Worm (Caenorhabditis elegans) whole organism, young adult: ENCODE measurements around the gene C24H10.3.
A peak's percentile ranks its signal among the peaks of the same experiment; 100 is the strongest.

Experiments used
- B0035.1 ChIP-seq: sonication (generic microtip); optimal IDR thresholded peaks from 2 replicates; lab custom pipeline; 2016; ENCODE audit warnings: missing genetic modification characterization, mild to moderate bottlenecking, missing compliant biosample characterization, missing genotype, missing genetic modification reagents
- C17E4.6 ChIP-seq: fragments of 200-800 bp; sonication (Bioruptor generic); IDR thresholded peaks from 2 replicates; pipeline ENCODE4 v1.3.6; 2022; ENCODE audit warnings: missing genetic modification reagents, missing genetic modification characterization, missing compliant biosample characterization
- F10E7.11 ChIP-seq: sonication (generic microtip); optimal IDR thresholded peaks from 2 replicates; lab custom pipeline; 2017; ENCODE audit warnings: mild to moderate bottlenecking, missing genetic modification characterization, moderate library complexity, missing compliant biosample characterization
- F22D6.2 ChIP-seq: sonication (generic microtip); optimal IDR thresholded peaks from 2 replicates; lab custom pipeline; 2016; ENCODE audit warnings: mild to moderate bottlenecking, missing genetic modification characterization, missing compliant biosample characterization
- F37B4.10 ChIP-seq: fragments of 200-800 bp; sonication (Bioruptor generic); IDR thresholded peaks from 2 replicates; pipeline ENCODE4 v1.3.6; 2022; ENCODE audit warnings: missing genetic modification characterization, missing compliant biosample characterization
- F55B11.4 ChIP-seq: sonication (generic microtip); optimal IDR thresholded peaks from 2 replicates; lab custom pipeline; 2016; ENCODE audit warnings: missing compliant biosample characterization, missing genetic modification characterization, borderline replicate concordance; ENCODE audit not compliant: insufficient read depth
- Y79H2A.3 ChIP-seq: fragments of 200-800 bp; sonication (Bioruptor generic); conservative IDR thresholded peaks from 2 replicates; pipeline ENCODE4 v1.3.6; 2022; ENCODE audit warnings: missing genetic modification reagents, missing genetic modification characterization, missing compliant biosample characterization
- ZK185.1 ChIP-seq: sonication (generic microtip); optimal IDR thresholded peaks from 2 replicates; lab custom pipeline; 2016; ENCODE audit warnings: mild to moderate bottlenecking, missing genetic modification characterization, missing compliant biosample characterization; ENCODE audit not compliant: poor library complexity, severe bottlenecking
- akir-1 ChIP-seq: fragments of 200-800 bp; sonication (Bioruptor generic); optimal IDR thresholded peaks from 2 replicates; lab custom pipeline; 2018; ENCODE audit warnings: mild to moderate bottlenecking, missing genetic modification characterization, moderate library complexity, missing compliant biosample characterization
- atf-7 ChIP-seq: sonication (generic microtip); optimal IDR thresholded peaks from 2 replicates; lab custom pipeline; 2017; ENCODE audit warnings: mild to moderate bottlenecking, missing genetic modification characterization, missing compliant biosample characterization
- cebp-1 ChIP-seq, 2 experiments: fragments of 200-800 bp in 1 of 2; sonication (Bioruptor generic) in 1 of 2; sonication (generic microtip) in 1 of 2; IDR thresholded peaks in 1 of 2; optimal IDR thresholded peaks in 1 of 2; 2 replicates each; pipeline versions ENCODE4 v1.3.6 to Lab custom; 2017 to 2022; ENCODE audit warnings: missing compliant biosample characterization in 2 of 2, missing genetic modification characterization in 2 of 2, mild to moderate bottlenecking in 1 of 2, missing genetic modification reagents in 1 of 2, moderate library complexity in 1 of 2
- cebp-2 ChIP-seq: fragments of 200-800 bp; sonication (Bioruptor generic); IDR thresholded peaks from 2 replicates; pipeline ENCODE4 v1.3.6; 2022; ENCODE audit warnings: missing genetic modification characterization, missing compliant biosample characterization
- ceh-100 ChIP-seq: fragments of 200-800 bp; sonication (Bioruptor generic); IDR thresholded peaks from 2 replicates; pipeline ENCODE4 v1.3.6; 2022; ENCODE audit warnings: missing genetic modification reagents, missing genetic modification characterization, missing compliant biosample characterization
- ceh-58 ChIP-seq: fragments of 200-800 bp; sonication (Bioruptor generic); IDR thresholded peaks from 2 replicates; pipeline ENCODE4 v1.3.6; 2022; ENCODE audit warnings: missing genetic modification characterization, missing compliant biosample characterization
- die-1 ChIP-seq: sonication (generic microtip); optimal IDR thresholded peaks from 2 replicates; lab custom pipeline; 2016; ENCODE audit warnings: missing genotype, mild to moderate bottlenecking, missing genetic modification characterization, missing compliant biosample characterization
- dpff-1 ChIP-seq: sonication (generic microtip); optimal IDR thresholded peaks from 2 replicates; lab custom pipeline; 2017; ENCODE audit warnings: mild to moderate bottlenecking, missing genetic modification characterization, missing compliant biosample characterization
- dpl-1 ChIP-seq: fragments of 150-350 bp; optimal IDR thresholded peaks from 2 replicates; lab custom pipeline; 2014; ENCODE audit warnings: missing biosample characterization, missing genetic modification reagents, missing genetic modification characterization
- egl-18 ChIP-seq: fragments of 200-800 bp; sonication (Bioruptor generic); IDR thresholded peaks from 2 replicates; pipeline ENCODE4 v1.3.6; 2022; ENCODE audit warnings: missing genetic modification reagents, missing genetic modification characterization, missing compliant biosample characterization
- egl-44 ChIP-seq: fragments of 200-800 bp; sonication (Bioruptor generic); IDR thresholded peaks from 2 replicates; pipeline ENCODE4 v1.3.6; 2022; ENCODE audit warnings: missing genetic modification reagents, missing genetic modification characterization, missing compliant biosample characterization
- egrh-3 ChIP-seq: fragments of 200-800 bp; sonication (Bioruptor generic); IDR thresholded peaks from 2 replicates; pipeline ENCODE4 v1.3.6; 2022; ENCODE audit warnings: missing genetic modification reagents, missing genetic modification characterization, missing compliant biosample characterization
- hmg-20 ChIP-seq: fragments of 200-800 bp; sonication (Bioruptor generic); IDR thresholded peaks from 2 replicates; pipeline ENCODE4 v1.3.6; 2022; ENCODE audit warnings: missing genetic modification reagents, missing genetic modification characterization, missing compliant biosample characterization
- hrde-1 ChIP-seq: sonication (generic microtip); optimal IDR thresholded peaks from 2 replicates; lab custom pipeline; 2016; ENCODE audit warnings: missing genetic modification characterization, mild to moderate bottlenecking, missing compliant biosample characterization, moderate library complexity, missing genotype, missing genetic modification reagents, borderline replicate concordance
- lin-26 ChIP-seq: fragments of 200-800 bp; sonication (Bioruptor generic); IDR thresholded peaks from 2 replicates; pipeline ENCODE4 v1.3.6; 2022; ENCODE audit warnings: missing genetic modification reagents, missing genetic modification characterization, missing compliant biosample characterization
- lin-40 ChIP-seq: sonication (generic microtip); optimal IDR thresholded peaks from 2 replicates; lab custom pipeline; 2016; ENCODE audit warnings: missing genetic modification characterization, mild to moderate bottlenecking, missing compliant biosample characterization, missing genotype, missing genetic modification reagents
- lin-54 ChIP-seq: fragments of 200-800 bp; sonication (Bioruptor generic); optimal IDR thresholded peaks from 2 replicates; lab custom pipeline; 2018; ENCODE audit warnings: mild to moderate bottlenecking, missing genetic modification characterization, missing compliant biosample characterization
- madf-10 ChIP-seq: sonication (generic microtip); optimal IDR thresholded peaks from 2 replicates; lab custom pipeline; 2016; ENCODE audit warnings: mild to moderate bottlenecking, missing genetic modification characterization, missing compliant biosample characterization
- madf-3 ChIP-seq: fragments of 200-800 bp; sonication (Bioruptor generic); IDR thresholded peaks from 2 replicates; pipeline ENCODE4 v1.3.6; 2022; ENCODE audit warnings: missing genetic modification reagents, missing genetic modification characterization, missing compliant biosample characterization
- madf-8 ChIP-seq: fragments of 200-800 bp; sonication (Bioruptor generic); conservative IDR thresholded peaks from 2 replicates; pipeline ENCODE4 v1.3.6; 2022; ENCODE audit warnings: missing genetic modification reagents, missing genetic modification characterization, missing compliant biosample characterization
- mcd-1 ChIP-seq: fragments of 200-800 bp; sonication (Bioruptor generic); IDR thresholded peaks from 2 replicates; pipeline ENCODE4 v1.3.6; 2022; ENCODE audit warnings: missing genetic modification reagents, missing genetic modification characterization, missing compliant biosample characterization
- mes-4 ChIP-seq: sonication (generic microtip); optimal IDR thresholded peaks from 2 replicates; lab custom pipeline; 2016; ENCODE audit warnings: missing genotype, missing genetic modification characterization, missing compliant biosample characterization
- nfya-1 ChIP-seq: sonication (generic microtip); optimal IDR thresholded peaks from 2 replicates; lab custom pipeline; 2017; ENCODE audit warnings: antibody characterized with exemption, missing compliant biosample characterization, missing genetic modification characterization, borderline replicate concordance; ENCODE audit not compliant: insufficient read depth
- nhr-120 ChIP-seq: fragments of 200-800 bp; sonication (Bioruptor generic); IDR thresholded peaks from 2 replicates; pipeline ENCODE4 v1.3.6; 2022; ENCODE audit warnings: missing genetic modification characterization, missing compliant biosample characterization
- nhr-27 ChIP-seq: fragments of 200-800 bp; sonication (Bioruptor generic); optimal IDR thresholded peaks from 2 replicates; lab custom pipeline; 2018; ENCODE audit warnings: mild to moderate bottlenecking, missing genetic modification characterization, moderate library complexity, missing compliant biosample characterization
- pbrm-1 ChIP-seq: fragments of 200-800 bp; sonication (Bioruptor generic); IDR thresholded peaks from 2 replicates; pipeline ENCODE4 v1.3.6; 2022; ENCODE audit warnings: missing genetic modification reagents, missing genetic modification characterization, missing compliant biosample characterization
- rcor-1 ChIP-seq: fragments of 200-800 bp; sonication (Bioruptor generic); IDR thresholded peaks from 2 replicates; pipeline ENCODE4 v1.3.6; 2022; ENCODE audit warnings: missing genetic modification reagents, missing genetic modification characterization, missing compliant biosample characterization
- repo-1 ChIP-seq: sonication (generic microtip); optimal IDR thresholded peaks from 2 replicates; lab custom pipeline; 2017; ENCODE audit warnings: mild to moderate bottlenecking, missing genetic modification characterization, missing compliant biosample characterization
- rpc-1 ChIP-seq, 2 experiments: fragments of 150-350 bp in 1 of 2; sonication (generic microtip) in 1 of 2; optimal IDR thresholded peaks; 2 replicates each; lab custom pipeline; 2014 to 2018; ENCODE audit warnings: missing biosample characterization in 1 of 2, missing genetic modification characterization in 1 of 2, missing genetic modification reagents in 1 of 2, missing genotype in 1 of 2
- snpc-1.1 ChIP-seq: sonication (generic microtip); optimal IDR thresholded peaks from 2 replicates; lab custom pipeline; 2017; ENCODE audit warnings: missing genetic modification characterization, mild to moderate bottlenecking, missing compliant biosample characterization, antibody characterized with exemption, moderate library complexity, missing genotype, missing genetic modification reagents; ENCODE audit not compliant: insufficient read depth
- snpc-4 ChIP-seq, 5 experiments: fragments of 150-350 bp in 1 of 5; sonication (generic microtip) in 4 of 5; optimal IDR thresholded peaks; 2 replicates each; lab custom pipeline; 2014 to 2018; ENCODE audit warnings: missing genetic modification characterization in 5 of 5, missing biosample characterization in 3 of 5, antibody characterized with exemption in 2 of 5, mild to moderate bottlenecking in 2 of 5, missing compliant biosample characterization in 2 of 5, missing genotype in 2 of 5, moderate library complexity in 2 of 5, missing genetic modification reagents in 1 of 5
- tbp1 ChIP-seq: fragments of 200-800 bp; sonication (Bioruptor generic); optimal IDR thresholded peaks from 2 replicates; lab custom pipeline; 2018; ENCODE audit warnings: mild to moderate bottlenecking, missing genetic modification characterization, missing compliant biosample characterization
- tbx-9 ChIP-seq: sonication (generic microtip); optimal IDR thresholded peaks from 2 replicates; lab custom pipeline; 2016; ENCODE audit warnings: borderline replicate concordance, missing genetic modification characterization, inconsistent platforms, missing compliant biosample characterization
- ztf-25 ChIP-seq: fragments of 200-800 bp; sonication (Bioruptor generic); IDR thresholded peaks from 2 replicates; pipeline ENCODE4 v1.3.6; 2022; ENCODE audit warnings: missing genetic modification reagents, missing genetic modification characterization, missing compliant biosample characterization
- ztf-28 ChIP-seq: fragments of 200-800 bp; sonication (Bioruptor generic); IDR thresholded peaks from 2 replicates; pipeline ENCODE4 v1.3.6; 2022; ENCODE audit warnings: missing genetic modification reagents, missing genetic modification characterization, missing compliant biosample characterization
- ztf-3 ChIP-seq: fragments of 200-800 bp; sonication (Bioruptor generic); optimal IDR thresholded peaks from 2 replicates; lab custom pipeline; 2018; ENCODE audit warnings: mild to moderate bottlenecking, missing genetic modification characterization, missing compliant biosample characterization
- ztf-6 ChIP-seq: fragments of 200-800 bp; sonication (Bioruptor generic); IDR thresholded peaks from 2 replicates; pipeline ENCODE4 v1.3.6; 2022; ENCODE audit warnings: missing genetic modification reagents, missing genetic modification characterization, missing compliant biosample characterization

The C24H10.3 gene

DNA sequence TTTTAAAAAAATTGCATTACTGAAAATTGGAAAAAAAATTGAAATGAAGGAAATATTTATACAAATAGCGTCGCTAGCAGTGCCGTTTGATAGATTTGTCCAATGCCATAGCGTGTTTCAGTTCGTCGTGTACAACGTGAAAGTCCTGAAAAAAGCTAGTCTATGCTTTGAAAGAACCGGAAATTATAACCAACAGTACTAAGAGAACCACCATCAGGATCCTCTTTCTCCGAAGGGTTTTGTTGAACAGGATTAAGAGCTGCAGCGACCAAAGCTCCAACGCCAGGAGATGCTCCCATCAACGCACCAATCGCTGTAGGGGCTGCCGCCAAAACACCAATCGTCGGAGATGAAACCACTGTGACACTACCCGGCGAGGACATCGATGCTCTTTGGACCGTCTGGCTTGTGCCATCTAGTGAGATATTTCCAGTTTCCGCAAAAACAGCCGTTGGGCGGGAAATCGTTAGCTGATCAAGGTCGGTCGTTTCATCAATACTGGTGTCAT lies 45.4 kb downstream of the C24H10.3 start (continued):
- TF ChIP-seq madf-3 (GFP tag; lab: Robert Waterston, UW) (peak; percentile 78; the same call in 1 of the 2 replicates), tbx-9 (tag; lab: Kevin White, UChicago) (no peak), snpc-1.1 (tag; lab: Kevin White, UChicago) (no peak), ceh-58 (GFP tag; lab: Robert Waterston, UW) (0 out of 2 replicates have a peak, but pooled peaks have one; percentile 5), ceh-100 (GFP tag; lab: Robert Waterston, UW) (peak; percentile 37; the same call in 1 of the 2 replicates), dpff-1 (tag; lab: Kevin White, UChicago) (no peak), cebp-1 (GFP tag; IDR thresholded peaks at IDR 0.05; lab: Robert Waterston, UW) (no peak), cebp-1 (tag; optimal IDR thresholded peaks at IDR 0.05; lab: Kevin White, UChicago) (peak; percentile 72), madf-8 (GFP tag; lab: Robert Waterston, UW) (no peak), egl-18 (GFP tag; lab: Robert Waterston, UW) (0 out of 2 replicates have a peak, but pooled peaks have one; percentile 56), atf-7 (tag; lab: Kevin White, UChicago) (peak; percentile 94), Y79H2A.3 (GFP tag; lab: Robert Waterston, UW) (no peak; the same call in 1 of the 2 replicates), cebp-2 (GFP tag; lab: Robert Waterston, UW) (peak; percentile 97), nfya-1 (tag; lab: Kevin White, UChicago) (no peak), ztf-25 (GFP tag; lab: Robert Waterston, UW) (no peak), madf-10 (peak; percentile 30), mes-4 (tag; lab: Kevin White, UChicago) (no peak), ztf-28 (GFP tag; lab: Robert Waterston, UW) (no peak), lin-26 (GFP tag; lab: Robert Waterston, UW) (no peak), hrde-1 (no peak), nhr-27 (no peak), ZK185.1 (peak; percentile 25), ztf-3 (GFP tag; lab: Kevin White, UChicago) (peak; percentile 73), dpl-1 (no peak), tbp1 (no peak), F55B11.4 (no peak), B0035.1 (tag; lab: Kevin White, UChicago) (no peak), F10E7.11 (tag; lab: Kevin White, UChicago) (no peak), C17E4.6 (GFP tag; lab: Robert Waterston, UW) (no peak), pbrm-1 (no peak; the same call in none of the 2 replicates), F37B4.10 (0 out of 2 replicates have a peak, but pooled peaks have one; percentile 73), nhr-120 (no peak), lin-54 (GFP tag; lab: Kevin White, UChicago) (peak; percentile 21), mcd-1 (GFP tag; lab: Robert Waterston, UW) (peak; percentile 62), die-1 (no peak), akir-1 (GFP tag; lab: Kevin White, UChicago) (no peak), snpc-4 (GFP tag; optimal IDR thresholded peaks at IDR 0.05; lab: Kevin White, UChicago) (no peak), snpc-4 (tag; optimal IDR thresholded peaks at IDR 0.05; lab: Kevin White, UChicago) (no peak), hmg-20 (GFP tag; lab: Robert Waterston, UW) (no peak; the same call in 1 of the 2 replicates), egl-44 (GFP tag; lab: Robert Waterston, UW) (peak; percentile 8; the same call in 1 of the 2 replicates), egrh-3 (GFP tag; lab: Robert Waterston, UW) (no peak), lin-40 (no peak), ztf-6 (GFP tag; lab: Robert Waterston, UW) (no peak), F22D6.2 (tag; lab: Kevin White, UChicago) (no peak), repo-1 (tag; lab: Kevin White, UChicago) (peak; percentile 95), rcor-1 (GFP tag; lab: Robert Waterston, UW) (no peak; the same call in 1 of the 2 replicates), rpc-1 (optimal IDR thresholded peaks at IDR 0.05; lab: Kevin White, UChicago) (no peak), rpc-1 (tag; optimal IDR thresholded peaks at IDR 0.05; lab: Kevin White, UChicago) (no peak)
